Fruit fly (Drosophila melanogaster): ENCODE results near the gene CG14913.

CG14913 gene

DNA sequence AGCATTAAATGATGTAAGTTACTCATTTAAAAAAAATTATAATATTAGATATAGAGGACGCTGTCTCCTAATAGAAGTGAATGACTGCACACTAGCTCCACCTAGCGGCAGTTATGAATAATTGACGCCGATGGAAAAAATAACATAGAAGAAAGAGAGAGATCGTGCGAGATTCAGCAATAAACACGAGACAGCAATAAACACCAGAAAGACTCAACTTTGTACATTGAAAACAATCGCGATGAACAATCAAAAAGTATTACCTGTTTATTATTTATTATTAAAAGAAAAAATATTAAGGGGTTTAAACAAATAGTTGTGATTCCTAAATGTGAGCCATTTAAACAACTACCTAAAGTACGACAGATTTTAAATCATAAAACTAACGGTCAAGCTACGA is 30.7 kb upstream of the CG14913 start (continued):
- peak; percentile 64 for TF ChIP-seq Hr4 (GFP tag; optimal IDR thresholded peaks at IDR 0.05)
- no peak for TF ChIP-seq CG16779 (tag; optimal IDR thresholded peaks at IDR 0.05)
- TF ChIP-seq CG3919 (GFP tag; optimal IDR thresholded peaks at IDR 0.05): no peak
- no peak for TF ChIP-seq CG6276 (GFP tag; optimal IDR thresholded peaks at IDR 0.05)
- TF ChIP-seq Hr39 (GFP tag; optimal IDR thresholded peaks at IDR 0.05): no peak
- no peak for TF ChIP-seq net (GFP tag; optimal IDR thresholded peaks at IDR 0.05)
- TF ChIP-seq CG15336 (GFP tag; IDR thresholded peaks at IDR 0.05): peak; percentile 22; the same call in 1 of the 2 replicates
- TF ChIP-seq dac (GFP tag; optimal IDR thresholded peaks at IDR 0.05): peak; percentile 2
- TF ChIP-seq Sox15 (GFP tag; optimal IDR thresholded peaks at IDR 0.05): no peak
- no peak for TF ChIP-seq CG11902 (GFP tag; optimal IDR thresholded peaks at IDR 0.05)
- TF ChIP-seq OdsH (GFP tag; optimal IDR thresholded peaks at IDR 0.05): no peak
- no peak for TF ChIP-seq Gug (GFP tag; IDR thresholded peaks at IDR 0.05)
- no peak for TF ChIP-seq topi (GFP tag; optimal IDR thresholded peaks at IDR 0.05)
- no peak for TF ChIP-seq Lpt (GFP tag; optimal IDR thresholded peaks at IDR 0.05)
- TF ChIP-seq Eip93F (GFP tag; optimal IDR thresholded peaks at IDR 0.05): no peak
- peak; percentile 29 for TF ChIP-seq CG11762 (GFP tag; optimal IDR thresholded peaks at IDR 0.05; ENCODE audit: insufficient read depth)
- TF ChIP-seq fd85E (GFP tag; optimal IDR thresholded peaks at IDR 0.05): no peak
- no peak for TF ChIP-seq achi (GFP tag; optimal IDR thresholded peaks at IDR 0.05)
- peak; percentile 13 for TF ChIP-seq Eip75B (GFP tag; optimal IDR thresholded peaks at IDR 0.05)
- TF ChIP-seq spab (GFP tag; optimal IDR thresholded peaks at IDR 0.05): no peak
- TF ChIP-seq vri (GFP tag; optimal IDR thresholded peaks at IDR 0.05): no peak
- TF ChIP-seq Smox (GFP tag; optimal IDR thresholded peaks at IDR 0.05): no peak
- no peak for TF ChIP-seq CG31627 (GFP tag; optimal IDR thresholded peaks at IDR 0.05)
- TF ChIP-seq CG4318 (GFP tag; optimal IDR thresholded peaks at IDR 0.05): no peak
- TF ChIP-seq CG10669 (GFP tag; optimal IDR thresholded peaks at IDR 0.05): no peak
- TF ChIP-seq CG6163 (GFP tag; IDR thresholded peaks at IDR 0.05): no peak
- TF ChIP-seq Met (GFP tag; optimal IDR thresholded peaks at IDR 0.05): no peak
- no peak for TF ChIP-seq fkh (GFP tag; optimal IDR thresholded peaks at IDR 0.05)
- no peak for TF ChIP-seq CG10631 (GFP tag; optimal IDR thresholded peaks at IDR 0.05)
- no peak for TF ChIP-seq svp (GFP tag)
- no peak for TF ChIP-seq Blimp-1 (GFP tag; optimal IDR thresholded peaks at IDR 0.05)
- TF ChIP-seq pdm3 (GFP tag; optimal IDR thresholded peaks at IDR 0.05): no peak
- TF ChIP-seq Sox102F (GFP tag; optimal IDR thresholded peaks at IDR 0.05): no peak
- TF ChIP-seq salr (GFP tag; optimal IDR thresholded peaks at IDR 0.05): no peak
- TF ChIP-seq Ets96B (tag; optimal IDR thresholded peaks at IDR 0.05): peak; percentile 13

DNA sequence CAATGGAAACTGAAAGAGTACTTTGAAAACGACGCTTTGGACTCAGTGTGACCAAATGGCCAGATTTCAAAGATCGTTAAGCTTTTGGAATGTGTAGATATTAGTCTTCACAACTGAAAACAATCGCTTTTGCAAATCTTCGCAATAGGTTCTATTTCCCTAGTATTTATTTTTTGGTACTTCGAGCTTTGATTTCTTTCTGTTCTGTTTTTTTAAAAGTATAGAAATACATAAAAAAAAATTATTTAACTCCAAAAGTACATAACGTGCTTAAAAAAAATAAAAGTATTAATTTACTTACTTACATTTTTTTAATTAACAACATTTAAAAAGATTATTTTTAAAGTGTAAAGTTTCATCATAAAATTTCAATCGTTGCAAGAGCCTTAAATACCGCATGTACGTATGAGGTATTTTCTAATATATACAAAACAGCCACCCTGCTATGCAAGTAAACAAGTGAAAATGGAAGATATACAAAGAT is 29.4 kb upstream of the CG14913 start, which contains the start of the genes piwi and CG12253:
Gene piwi (minus strand): TSS at position 51 of the 484 bp plus-strand sequence.
Gene CG12253 (plus strand): TSS at position 437 of the 484 bp plus-strand sequence.
- TF ChIP-seq fd59A (GFP tag; optimal IDR thresholded peaks at IDR 0.05): peak; percentile 37
- no peak for TF ChIP-seq Eip78C (GFP tag)
- peak; percentile 46 for TF ChIP-seq cyc (GFP tag; optimal IDR thresholded peaks at IDR 0.05)
- no peak for TF ChIP-seq Gug (GFP tag; IDR thresholded peaks at IDR 0.05)
- TF ChIP-seq Hr4 (GFP tag; optimal IDR thresholded peaks at IDR 0.05): peak; percentile 58
- TF ChIP-seq CG7368 (GFP tag; optimal IDR thresholded peaks at IDR 0.05): no peak
- no peak for TF ChIP-seq spab (GFP tag; optimal IDR thresholded peaks at IDR 0.05)
- peak; percentile 84 for TF ChIP-seq CG15336 (GFP tag; IDR thresholded peaks at IDR 0.05)
- no peak for TF ChIP-seq CG1621 (tag; optimal IDR thresholded peaks at IDR 0.05)
- TF ChIP-seq esn (GFP tag; optimal IDR thresholded peaks at IDR 0.05): peak; percentile 79
- TF ChIP-seq Ets21C (GFP tag; optimal IDR thresholded peaks at IDR 0.05): peak; percentile 50
- peak; percentile 63 for TF ChIP-seq Sox15 (GFP tag; optimal IDR thresholded peaks at IDR 0.05)
- peak; percentile 69 for TF ChIP-seq fkh (GFP tag; optimal IDR thresholded peaks at IDR 0.05)
- TF ChIP-seq Eip93F (GFP tag; optimal IDR thresholded peaks at IDR 0.05): no peak
- no peak for TF ChIP-seq net (GFP tag; optimal IDR thresholded peaks at IDR 0.05)
- peak; percentile 77 for TF ChIP-seq acj6 (GFP tag; optimal IDR thresholded peaks at IDR 0.05)
- peak; percentile 18 for TF ChIP-seq CG11902 (GFP tag; optimal IDR thresholded peaks at IDR 0.05)
- no peak for TF ChIP-seq svp (GFP tag)
- TF ChIP-seq CG16779 (tag; optimal IDR thresholded peaks at IDR 0.05): no peak
- peak; percentile 55 for TF ChIP-seq topi (GFP tag; optimal IDR thresholded peaks at IDR 0.05)
- no peak for TF ChIP-seq Sox14 (GFP tag; optimal IDR thresholded peaks at IDR 0.05)
- no peak for TF ChIP-seq ss (GFP tag; optimal IDR thresholded peaks at IDR 0.05)
- TF ChIP-seq OdsH (GFP tag; optimal IDR thresholded peaks at IDR 0.05): peak; percentile 81
- TF ChIP-seq CG31627 (GFP tag; optimal IDR thresholded peaks at IDR 0.05): peak; percentile 65
- TF ChIP-seq CG6854 (GFP tag; optimal IDR thresholded peaks at IDR 0.05): no peak
- TF ChIP-seq CG9139 (GFP tag; optimal IDR thresholded peaks at IDR 0.05): no peak
- peak; percentile 66 for TF ChIP-seq CG8632 (GFP tag; optimal IDR thresholded peaks at IDR 0.05)
- peak; percentile 79 for TF ChIP-seq CG4318 (GFP tag; optimal IDR thresholded peaks at IDR 0.05)
- no peak for TF ChIP-seq CG8319 (GFP tag; optimal IDR thresholded peaks at IDR 0.05)
- no peak for TF ChIP-seq dsx (GFP tag; optimal IDR thresholded peaks at IDR 0.05; ENCODE audit: poor library complexity, severe bottlenecking)

All from whole organism, prepupa.